Worm (Caenorhabditis elegans) whole organism, mixed stage, embryonic: ENCODE data around the gene srh-215.

Experiments used
- nhr-237 ChIP-seq: fragments of 150-350 bp; optimal IDR thresholded peaks from 2 replicates; lab custom pipeline; 2014; ENCODE audit warnings: missing biosample characterization, missing genetic modification characterization
- ztf-11 ChIP-seq: fragments of 150-350 bp; optimal IDR thresholded peaks from 2 replicates; lab custom pipeline; 2014; ENCODE audit warnings: missing biosample characterization, missing genetic modification characterization

ce11 chrV:16802572-16802971 is 29.2 kb downstream of the srh-215 start, which contains the start of gene cand-1:
- TF ChIP-seq nhr-237 (tag; lab: Kevin White, UChicago) (no peak), ztf-11 (tag; lab: Kevin White, UChicago) (no peak)
